Worm (Caenorhabditis elegans): Measurements from ENCODE around the gene nhx-1.

Gene nhx-1

ce11 chrX:16040207-16040716, 23.3 kb downstream of the nhx-1 start, which contains the start of gene B0395.3 (continued):
- TF ChIP-seq K12H6.12 (tag; optimal IDR thresholded peaks at IDR 0.05) (peak; percentile 73), ztf-6 (GFP tag; IDR thresholded peaks at IDR 0.05) (no peak), ceh-100 (GFP tag; IDR thresholded peaks at IDR 0.05) (no peak)

DNA sequence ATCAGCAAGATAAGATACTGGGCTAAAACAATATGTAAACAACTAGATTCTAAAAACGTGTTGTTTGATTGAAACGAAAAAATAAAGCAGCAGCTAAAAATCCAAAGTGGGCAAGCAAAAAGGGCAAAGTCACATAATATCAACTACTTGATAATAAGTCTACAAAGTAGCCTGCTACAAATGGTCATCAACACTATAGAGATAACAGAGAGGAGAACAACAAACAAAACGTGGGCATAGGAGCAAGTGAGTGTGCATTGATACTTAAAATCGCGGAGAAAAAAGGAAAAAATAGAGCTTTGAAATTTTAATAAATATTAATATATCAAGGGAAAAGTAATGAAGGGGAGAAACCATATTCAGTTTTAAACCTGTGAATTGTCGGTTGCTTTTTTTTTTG, 24.9 kb downstream of the nhx-1 start:
- TF ChIP-seq nhr-80 (tag; optimal IDR thresholded peaks at IDR 0.05): peak; percentile 21
- no peak for TF ChIP-seq hsf-1 (GFP tag; IDR thresholded peaks at IDR 0.05)

ce11 chrX:16042480-16042879, 25.6 kb downstream of the nhx-1 start:
- no peak for TF ChIP-seq F37B4.10 (GFP tag; IDR thresholded peaks at IDR 0.05)
- TF ChIP-seq F57C9.4 (tag; optimal IDR thresholded peaks at IDR 0.05): no peak
- TF ChIP-seq nhr-90 (tag; optimal IDR thresholded peaks at IDR 0.05): peak; percentile 16
- 0 out of 2 replicates have a peak, but pooled peaks have one; percentile 17 for TF ChIP-seq ztf-25 (GFP tag; IDR thresholded peaks at IDR 0.05)
- TF ChIP-seq B0261.1 (tag; optimal IDR thresholded peaks at IDR 0.05): peak; percentile 69
- peak; percentile 88 for TF ChIP-seq tbp1 (GFP tag; optimal IDR thresholded peaks at IDR 0.05)
- TF ChIP-seq rpc-1 (optimal IDR thresholded peaks at IDR 0.05): peak; percentile 58
- peak; percentile 79 for TF ChIP-seq rpc-1 (tag; optimal IDR thresholded peaks at IDR 0.05)
- peak; percentile 0 for TF ChIP-seq snpc-1.3 (tag; optimal IDR thresholded peaks at IDR 0.05; ENCODE audit: insufficient read depth)
- TF ChIP-seq mcd-1 (GFP tag; IDR thresholded peaks at IDR 0.05): 0 out of 2 replicates have a peak, but pooled peaks have one; percentile 9
- no peak for TF ChIP-seq unc-130 (GFP tag; optimal IDR thresholded peaks at IDR 0.05)
- TF ChIP-seq snpc-4 (GFP tag; optimal IDR thresholded peaks at IDR 0.05): no peak
- peak in 1 of 4 experiments; percentile 60 for TF ChIP-seq snpc-4 (tag; optimal IDR thresholded peaks at IDR 0.05)
- peak; percentile 29 for TF ChIP-seq mes-4 (tag; optimal IDR thresholded peaks at IDR 0.05)
- peak; percentile 18 for TF ChIP-seq F23B12.7 (tag; optimal IDR thresholded peaks at IDR 0.05; ENCODE audit: insufficient read depth)
- no peak for TF ChIP-seq mel-28 (tag; optimal IDR thresholded peaks at IDR 0.05; ENCODE audit: borderline replicate concordance)
- peak; percentile 42; the same call in 1 of the 2 replicates for TF ChIP-seq hmg-1.2 (GFP tag; IDR thresholded peaks at IDR 0.05)
- no peak for TF ChIP-seq xnd-1 (tag; optimal IDR thresholded peaks at IDR 0.05)
- peak; percentile 47; the same call in 1 of the 2 replicates for TF ChIP-seq D2030.7 (GFP tag; IDR thresholded peaks at IDR 0.05)
- peak; percentile 23 for TF ChIP-seq snpc-1.1 (tag; optimal IDR thresholded peaks at IDR 0.05; ENCODE audit: insufficient read depth)
- TF ChIP-seq lin-26 (GFP tag; IDR thresholded peaks at IDR 0.05): peak; percentile 73
- peak; percentile 51 for TF ChIP-seq die-1 (tag; optimal IDR thresholded peaks at IDR 0.05)
- TF ChIP-seq pbrm-1 (GFP tag; IDR thresholded peaks at IDR 0.05): peak; percentile 67; the same call in 1 of the 2 replicates

DNA sequence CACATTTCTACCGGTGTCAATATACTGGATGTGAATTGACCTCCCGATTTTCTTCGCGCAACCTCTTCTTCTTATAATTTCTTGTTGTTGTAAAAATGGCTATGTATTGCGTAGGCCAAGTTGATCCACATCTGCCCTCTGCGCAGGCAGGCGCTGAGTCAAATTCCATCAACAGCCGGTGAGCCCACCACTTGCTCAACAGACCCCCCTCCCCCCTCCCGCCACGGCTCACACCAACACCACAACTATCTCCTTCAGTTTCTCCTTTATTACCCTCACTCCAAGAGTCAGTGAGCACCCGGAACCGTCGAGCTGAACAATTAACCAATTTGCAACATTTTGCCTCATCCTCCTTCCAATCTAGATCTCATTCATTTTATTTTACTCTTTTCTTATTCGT, 27.4 kb downstream of the nhx-1 start:
- peak; percentile 70 for TF ChIP-seq zfh-2 (GFP tag; conservative IDR thresholded peaks at IDR 0.05)
- TF ChIP-seq ztf-25 (GFP tag; IDR thresholded peaks at IDR 0.05): no peak
- 0 out of 2 replicates have a peak, but pooled peaks have one; percentile 12 for TF ChIP-seq nhr-120 (GFP tag; IDR thresholded peaks at IDR 0.05)

ce11 chrX:16046379-16046778, 29.5 kb downstream of the nhx-1 start:
- TF ChIP-seq aptf-2 (GFP tag; conservative IDR thresholded peaks at IDR 0.05) (no peak), zim-3 (tag; optimal IDR thresholded peaks at IDR 0.05) (no peak), snpc-3.4 (tag; optimal IDR thresholded peaks at IDR 0.05) (no peak), ztf-22 (GFP tag; optimal IDR thresholded peaks at IDR 0.05) (no peak), lag-1 (GFP tag; IDR thresholded peaks at IDR 0.05) (no peak), Y56A3A.18 (GFP tag; IDR thresholded peaks at IDR 0.05) (no peak), ztf-3 (GFP tag; optimal IDR thresholded peaks at IDR 0.05) (no peak), hmg-1.2 (GFP tag; IDR thresholded peaks at IDR 0.05) (no peak), nhr-179 (tag; optimal IDR thresholded peaks at IDR 0.05) (no peak), hrde-1 (tag; optimal IDR thresholded peaks at IDR 0.05; ENCODE audit: borderline replicate concordance) (no peak), ZK185.1 (tag; optimal IDR thresholded peaks at IDR 0.05; ENCODE audit: poor library complexity, severe bottlenecking) (no peak), lin-26 (GFP tag; IDR thresholded peaks at IDR 0.05) (no peak), zfh-2 (GFP tag; conservative IDR thresholded peaks at IDR 0.05) (no peak), rcor-1 (GFP tag; IDR thresholded peaks at IDR 0.05) (no peak), Y53G8AR.9 (GFP tag; conservative IDR thresholded peaks at IDR 0.05) (no peak), chd-7 (tag; optimal IDR thresholded peaks at IDR 0.05) (no peak)

Measured in whole organism, young adult.